Worm (Caenorhabditis elegans): ENCODE measurements around the gene C15H11.11.

C15H11.11 gene

DNA sequence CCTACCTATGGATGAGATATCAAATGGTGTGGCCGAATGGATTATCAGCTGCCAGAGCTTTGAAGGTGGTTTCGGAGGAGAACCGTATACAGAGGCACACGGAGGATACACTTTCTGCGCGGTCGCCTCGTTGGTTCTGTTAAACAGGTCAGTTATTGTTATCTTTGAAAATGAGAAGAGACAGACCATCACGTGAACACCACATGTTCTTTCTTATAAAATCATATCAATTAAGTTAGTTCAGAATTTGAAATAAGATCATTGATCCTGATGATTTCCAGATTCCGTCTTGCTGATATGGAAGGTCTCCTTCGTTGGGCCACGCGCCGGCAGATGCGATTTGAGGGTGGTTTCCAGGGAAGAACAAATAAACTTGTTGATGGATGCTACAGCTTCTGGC, 33.4 kb downstream of the C15H11.11 start (continued):
- TF ChIP-seq F26F4.8 (GFP tag; conservative IDR thresholded peaks at IDR 0.05), result no peak
- no peak for TF ChIP-seq mdl-1 (tag; optimal IDR thresholded peaks at IDR 0.05)
- TF ChIP-seq mdt-29 (GFP tag; IDR thresholded peaks at IDR 0.05), result no peak
- TF ChIP-seq lim-7 (GFP tag; IDR thresholded peaks at IDR 0.05), result no peak
- TF ChIP-seq ceh-82 (tag; optimal IDR thresholded peaks at IDR 0.05), result no peak
- TF ChIP-seq dmd-6 (GFP tag; IDR thresholded peaks at IDR 0.05), result peak; percentile 26; the same call in 1 of the 2 replicates
- no peak for TF ChIP-seq daf-16 (GFP tag; optimal IDR thresholded peaks at IDR 0.05)
- TF ChIP-seq daf-16 (tag; optimal IDR thresholded peaks at IDR 0.05), result no peak
- TF ChIP-seq lir-3 (tag; optimal IDR thresholded peaks at IDR 0.05), result no peak
- TF ChIP-seq egl-27 (tag; optimal IDR thresholded peaks at IDR 0.05), result no peak

DNA sequence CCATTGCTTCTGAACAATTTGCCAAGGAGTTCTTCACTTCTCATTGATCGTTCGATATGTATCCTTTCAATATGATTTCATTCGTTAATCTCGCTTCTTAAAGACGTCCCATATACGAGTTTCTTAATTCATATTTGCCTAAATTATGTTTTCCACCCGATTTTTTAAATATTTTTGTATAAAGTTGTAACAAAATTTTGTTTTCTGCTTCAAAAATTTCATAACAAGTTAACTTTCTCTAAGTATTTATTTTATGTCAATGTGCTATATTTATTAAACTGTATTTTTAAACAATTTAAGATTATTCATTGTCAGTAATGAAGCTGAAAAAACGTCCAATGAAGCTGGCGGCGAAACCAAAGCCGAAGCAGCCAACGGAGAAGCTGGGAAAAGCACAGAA, 34.1 kb downstream of the C15H11.11 start, which contains the start of gene F23B12.7:
TSS of gene F23B12.7 (plus strand) at position 301 of the 400 bp plus-strand sequence.
- TF ChIP-seq ama-1 (optimal IDR thresholded peaks at IDR 0.05), result peak; percentile 12
- TF ChIP-seq egl-27 (tag; optimal IDR thresholded peaks at IDR 0.05), result no peak
- TF ChIP-seq aly-2 (tag; optimal IDR thresholded peaks at IDR 0.05), result no peak
- TF ChIP-seq D1046.2 (GFP tag; IDR thresholded peaks at IDR 0.05), result no peak
- TF ChIP-seq skn-1 (tag; optimal IDR thresholded peaks at IDR 0.05), result no peak
- TF ChIP-seq spr-3 (GFP tag; optimal IDR thresholded peaks at IDR 0.05), result no peak
- no peak for TF ChIP-seq saeg-2 (GFP tag; IDR thresholded peaks at IDR 0.05)
- no peak for TF ChIP-seq hlh-11 (tag; optimal IDR thresholded peaks at IDR 0.05)

DNA sequence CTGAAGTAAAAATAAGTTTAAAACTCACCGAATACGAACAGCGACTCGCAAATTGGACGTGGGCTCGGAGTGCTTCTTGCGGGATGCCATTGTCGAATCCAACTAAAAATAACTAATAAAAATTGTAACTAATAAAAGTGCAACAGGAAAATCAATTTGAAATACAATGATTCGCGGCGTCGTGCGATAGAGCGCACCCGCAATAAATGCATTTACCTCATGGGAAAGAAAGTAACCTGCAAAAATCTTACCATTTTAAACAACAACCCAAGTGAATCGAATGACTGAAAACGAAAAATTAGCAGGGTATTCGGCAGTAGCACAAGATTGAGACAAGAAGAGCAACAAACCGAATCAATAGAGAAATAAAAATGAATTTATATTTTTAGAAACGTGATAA, 41.3 kb downstream of the C15H11.11 start, which contains the start of gene bmk-1:
TSS of gene bmk-1 (minus strand) at position 359 of the 400 bp plus-strand sequence.
- no peak for TF ChIP-seq Y105C5A.15 (GFP tag; IDR thresholded peaks at IDR 0.05)
- no peak for TF ChIP-seq tag-97 (GFP tag; IDR thresholded peaks at IDR 0.05)
- TF ChIP-seq nhr-111 (GFP tag; optimal IDR thresholded peaks at IDR 0.05), result no peak
- TF ChIP-seq aha-1 (tag), result peak; percentile 70
- TF ChIP-seq ceh-62 (tag; optimal IDR thresholded peaks at IDR 0.05), result no peak
- TF ChIP-seq mes-2 (tag; optimal IDR thresholded peaks at IDR 0.05; ENCODE audit: poor library complexity, severe bottlenecking), result peak; percentile 25
- no peak for TF ChIP-seq ceh-28 (tag; optimal IDR thresholded peaks at IDR 0.05)
- TF ChIP-seq daf-16 (GFP tag; optimal IDR thresholded peaks at IDR 0.05), result no peak
- no peak for TF ChIP-seq daf-16 (tag; optimal IDR thresholded peaks at IDR 0.05)
- no peak for TF ChIP-seq snpc-1.2 (GFP tag; IDR thresholded peaks at IDR 0.05)
- TF ChIP-seq unc-62 (GFP tag; optimal IDR thresholded peaks at IDR 0.05 in 1 of 2), result no peak
- no peak for TF ChIP-seq unc-62 (tag; optimal IDR thresholded peaks at IDR 0.05)
- TF ChIP-seq lin-13 (GFP tag; optimal IDR thresholded peaks at IDR 0.05), result no peak
- TF ChIP-seq dve-1 (tag; optimal IDR thresholded peaks at IDR 0.05; ENCODE audit: insufficient read depth), result no peak
- no peak for TF ChIP-seq madf-9 (GFP tag; conservative IDR thresholded peaks at IDR 0.05)
- TF ChIP-seq hlh-11 (tag; optimal IDR thresholded peaks at IDR 0.05), result no peak
- no peak for TF ChIP-seq zfp-3 (GFP tag; conservative IDR thresholded peaks at IDR 0.05)
- no peak for TF ChIP-seq D1046.2 (GFP tag; IDR thresholded peaks at IDR 0.05)
- TF ChIP-seq spr-3 (GFP tag; optimal IDR thresholded peaks at IDR 0.05), result no peak
- TF ChIP-seq F44E2.7 (GFP tag; IDR thresholded peaks at IDR 0.05), result no peak
- TF ChIP-seq nhr-10 (tag; optimal IDR thresholded peaks at IDR 0.05), result no peak
- no peak for TF ChIP-seq mep-1 (tag; optimal IDR thresholded peaks at IDR 0.05)
- peak; percentile 63 for TF ChIP-seq lin-38 (GFP tag; IDR thresholded peaks at IDR 0.05)
- TF ChIP-seq F26F4.8 (GFP tag; conservative IDR thresholded peaks at IDR 0.05), result no peak
- no peak for TF ChIP-seq ztf-7 (tag; optimal IDR thresholded peaks at IDR 0.05)
- TF ChIP-seq dmd-9 (GFP tag; IDR thresholded peaks at IDR 0.05), result no peak
- no peak for TF ChIP-seq set-16 (GFP tag; IDR thresholded peaks at IDR 0.05)
- no peak for TF ChIP-seq attf-4 (tag; optimal IDR thresholded peaks at IDR 0.05)
- peak; percentile 73 for TF ChIP-seq dpl-1 (GFP tag; optimal IDR thresholded peaks at IDR 0.05)
- no peak for TF ChIP-seq jun-1 (tag; optimal IDR thresholded peaks at IDR 0.05)
- TF ChIP-seq dmd-8 (GFP tag; IDR thresholded peaks at IDR 0.05), result no peak
- TF ChIP-seq ZK546.5 (tag; optimal IDR thresholded peaks at IDR 0.05), result no peak
- TF ChIP-seq arid-1 (GFP tag; conservative IDR thresholded peaks at IDR 0.05), result no peak
- 0 out of 2 replicates have a peak, but pooled peaks have one; percentile 7 for TF ChIP-seq lim-7 (GFP tag; IDR thresholded peaks at IDR 0.05)
- TF ChIP-seq mdl-1 (tag; optimal IDR thresholded peaks at IDR 0.05), result no peak
- TF ChIP-seq lin-29 (GFP tag; IDR thresholded peaks at IDR 0.05), result no peak
- no peak for TF ChIP-seq nhr-6 (tag; optimal IDR thresholded peaks at IDR 0.05)
- TF ChIP-seq tra-1 (GFP tag; IDR thresholded peaks at IDR 0.05), result no peak
- no peak for TF ChIP-seq nhr-76 (tag; optimal IDR thresholded peaks at IDR 0.05)
- TF ChIP-seq skn-1 (tag; optimal IDR thresholded peaks at IDR 0.05), result no peak

Data from whole organism, L4 larva.